Worm (Caenorhabditis elegans) whole organism, mixed stage, embryonic: Measurements from ENCODE around the gene T05C12.15.

ENCODE experiments used
- ces-1 ChIP-seq: fragments of 150-350 bp; optimal IDR thresholded peaks from 2 replicates; lab custom pipeline; 2014; ENCODE audit warnings: missing biosample characterization, missing genetic modification reagents, missing genetic modification characterization
- elt-1 ChIP-seq: sonication (generic microtip); optimal IDR thresholded peaks from 2 replicates; lab custom pipeline; 2017; ENCODE audit warnings: missing genetic modification characterization, mild to moderate bottlenecking, missing compliant biosample characterization, antibody characterized with exemption, moderate library complexity, borderline replicate concordance; ENCODE audit not compliant: insufficient read depth
- lin-13 ChIP-seq: fragments of 150-350 bp; optimal IDR thresholded peaks from 2 replicates; lab custom pipeline; 2014; ENCODE audit warnings: missing biosample characterization, missing genetic modification characterization
- lsy-2 ChIP-seq: fragments of 150-350 bp; optimal IDR thresholded peaks from 2 replicates; lab custom pipeline; 2014; ENCODE audit warnings: missing biosample characterization, missing genetic modification characterization
- unc-120 ChIP-seq: sonication (generic microtip); optimal IDR thresholded peaks from 2 replicates; lab custom pipeline; 2017; ENCODE audit warnings: missing genetic modification characterization, missing compliant biosample characterization; ENCODE audit not compliant: poor library complexity, severe bottlenecking
- unc-39 ChIP-seq: fragments of 150-350 bp; optimal IDR thresholded peaks from 2 replicates; lab custom pipeline; 2014; ENCODE audit warnings: missing biosample characterization, missing genetic modification characterization
- unc-62 ChIP-seq: fragments of 150-350 bp; optimal IDR thresholded peaks from 2 replicates; lab custom pipeline; 2014; ENCODE audit warnings: missing biosample characterization, missing genetic modification reagents, missing genetic modification characterization
- ztf-11 ChIP-seq: fragments of 150-350 bp; optimal IDR thresholded peaks from 2 replicates; lab custom pipeline; 2014; ENCODE audit warnings: missing biosample characterization, missing genetic modification characterization

DNA sequence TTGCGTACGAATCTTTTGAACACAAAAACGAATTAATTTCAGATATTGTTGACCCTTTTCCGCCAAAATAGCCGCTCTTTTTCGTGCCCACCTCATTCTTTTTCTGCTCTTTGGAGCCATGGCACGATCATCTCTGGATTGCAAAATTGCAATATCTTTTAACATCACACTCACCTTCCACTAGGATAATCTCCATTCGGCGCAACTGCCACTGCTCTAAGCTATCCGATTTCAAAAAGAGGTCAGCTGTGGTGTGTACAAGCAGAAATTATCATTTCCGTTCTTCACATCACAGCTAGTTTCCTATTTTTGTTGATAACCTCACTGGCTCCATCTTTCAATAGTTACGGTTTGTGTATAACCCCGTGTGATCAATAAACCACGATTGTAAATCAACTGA, 42.8 kb upstream of the T05C12.15 start:
- no peak for TF ChIP-seq ztf-11 (tag; lab: Kevin White, UChicago)
- TF ChIP-seq unc-39 = no peak
- TF ChIP-seq elt-1 (tag; lab: Kevin White, UChicago) = no peak
- no peak for TF ChIP-seq unc-62 (GFP tag; lab: Kevin White, UChicago)
- TF ChIP-seq unc-120 (tag; lab: Kevin White, UChicago) = peak; percentile 22
- no peak for TF ChIP-seq ces-1 (GFP tag; lab: Kevin White, UChicago)
- TF ChIP-seq lin-13 = no peak
- TF ChIP-seq lsy-2 = no peak
